Worm (Caenorhabditis elegans) whole organism, L3 larva: ENCODE data around the gene col-131.

Experiments used
- R02D3.7 ChIP-seq: fragments of 150-350 bp; optimal IDR thresholded peaks from 2 replicates; lab custom pipeline; 2014; ENCODE audit warnings: missing biosample characterization, missing genetic modification characterization
- ZK546.5 ChIP-seq: sonication (generic microtip); optimal IDR thresholded peaks from 2 replicates; lab custom pipeline; 2017; ENCODE audit warnings: missing biosample characterization, missing genetic modification characterization
- aly-2 ChIP-seq: fragments of 150-350 bp; optimal IDR thresholded peaks from 2 replicates; lab custom pipeline; 2014; ENCODE audit warnings: missing biosample characterization, missing genetic modification characterization
- ama-1 ChIP-seq: fragments of 150-350 bp; optimal IDR thresholded peaks from 2 replicates; lab custom pipeline; 2018
- ceh-16 ChIP-seq: sonication (generic microtip); optimal IDR thresholded peaks from 2 replicates; lab custom pipeline; 2017; ENCODE audit warnings: missing biosample characterization, missing genetic modification characterization
- ceh-28 ChIP-seq: fragments of 150-350 bp; optimal IDR thresholded peaks from 2 replicates; lab custom pipeline; 2014; ENCODE audit warnings: missing biosample characterization, missing genetic modification reagents, missing genetic modification characterization
- ceh-82 ChIP-seq: fragments of 150-350 bp; optimal IDR thresholded peaks from 2 replicates; lab custom pipeline; 2014; ENCODE audit warnings: missing biosample characterization, missing genetic modification characterization
- daf-12 ChIP-seq: fragments of 150-350 bp; optimal IDR thresholded peaks from 2 replicates; lab custom pipeline; 2014; ENCODE audit warnings: missing biosample characterization, missing genetic modification reagents, missing genetic modification characterization
- egl-27 ChIP-seq: sonication (generic microtip); optimal IDR thresholded peaks from 4 replicates; lab custom pipeline; 2017; ENCODE audit warnings: missing biosample characterization, missing genetic modification reagents, missing genetic modification characterization
- egl-5 ChIP-seq: fragments of 150-350 bp; optimal IDR thresholded peaks from 2 replicates; lab custom pipeline; 2017; ENCODE audit warnings: missing biosample characterization, missing genetic modification reagents, missing genetic modification characterization, inconsistent platforms
- elt-2 ChIP-seq: sonication (generic microtip); optimal IDR thresholded peaks from 2 replicates; lab custom pipeline; 2016; ENCODE audit warnings: missing genetic modification reagents, mild to moderate bottlenecking, missing genetic modification characterization, missing compliant biosample characterization
- elt-3 ChIP-seq, 3 experiments: fragments of 150-350 bp in 1 of 3; sonication (generic microtip) in 2 of 3; optimal IDR thresholded peaks; 2 replicates in 2 of 3; 4 replicates in 1 of 3; lab custom pipeline; 2014 to 2017; ENCODE audit warnings: missing biosample characterization in 3 of 3, missing genetic modification characterization in 3 of 3
- fkh-10 ChIP-seq: sonication (generic microtip); optimal IDR thresholded peaks from 2 replicates; lab custom pipeline; 2017; ENCODE audit warnings: missing biosample characterization, missing genetic modification reagents, missing genetic modification characterization
- fos-1 ChIP-seq: fragments of 150-350 bp; optimal IDR thresholded peaks from 2 replicates; lab custom pipeline; 2014; ENCODE audit warnings: missing biosample characterization, missing genetic modification characterization
- hmg-11 ChIP-seq: sonication (generic microtip); optimal IDR thresholded peaks from 2 replicates; lab custom pipeline; 2016; ENCODE audit warnings: missing genetic modification characterization, missing compliant biosample characterization
- jun-1 ChIP-seq: fragments of 150-350 bp; optimal IDR thresholded peaks from 2 replicates; lab custom pipeline; 2014; ENCODE audit warnings: missing biosample characterization, missing genetic modification reagents, missing genetic modification characterization
- lin-15B ChIP-seq: fragments of 150-350 bp; optimal IDR thresholded peaks from 2 replicates; lab custom pipeline; 2014; ENCODE audit warnings: missing biosample characterization, missing genetic modification characterization
- lsy-12 ChIP-seq: sonication (generic microtip); optimal IDR thresholded peaks from 2 replicates; lab custom pipeline; 2016; ENCODE audit warnings: mild to moderate bottlenecking, missing genetic modification characterization, missing compliant biosample characterization
- mdl-1 ChIP-seq: fragments of 150-350 bp; optimal IDR thresholded peaks from 2 replicates; lab custom pipeline; 2014; ENCODE audit warnings: missing biosample characterization, missing genetic modification characterization
- nfya-1 ChIP-seq: sonication (generic microtip); optimal IDR thresholded peaks from 2 replicates; lab custom pipeline; 2017; ENCODE audit warnings: missing genetic modification characterization, mild to moderate bottlenecking, missing compliant biosample characterization, antibody characterized with exemption, moderate library complexity; ENCODE audit not compliant: insufficient read depth
- nhr-11 ChIP-seq: fragments of 150-350 bp; optimal IDR thresholded peaks from 2 replicates; lab custom pipeline; 2014; ENCODE audit warnings: missing biosample characterization, missing genetic modification characterization
- nhr-12 ChIP-seq: fragments of 150-350 bp; optimal IDR thresholded peaks from 2 replicates; lab custom pipeline; 2014; ENCODE audit warnings: missing biosample characterization, missing genetic modification characterization
- nhr-23 ChIP-seq: fragments of 150-350 bp; optimal IDR thresholded peaks from 2 replicates; lab custom pipeline; 2014; ENCODE audit warnings: missing biosample characterization, missing genetic modification reagents, missing genetic modification characterization
- nhr-237 ChIP-seq: fragments of 150-350 bp; optimal IDR thresholded peaks from 2 replicates; lab custom pipeline; 2014; ENCODE audit warnings: missing biosample characterization, missing genetic modification characterization
- nhr-25 ChIP-seq: sonication (generic microtip); optimal IDR thresholded peaks from 2 replicates; lab custom pipeline; 2017; ENCODE audit warnings: missing biosample characterization, missing genetic modification characterization
- nhr-28 ChIP-seq: fragments of 150-350 bp; optimal IDR thresholded peaks from 2 replicates; lab custom pipeline; 2014; ENCODE audit warnings: missing biosample characterization, missing genetic modification characterization
- nhr-43 ChIP-seq: sonication (generic microtip); optimal IDR thresholded peaks from 2 replicates; lab custom pipeline; 2016; ENCODE audit warnings: mild to moderate bottlenecking, missing genetic modification characterization, missing compliant biosample characterization; ENCODE audit not compliant: poor library complexity, severe bottlenecking
- nhr-67 ChIP-seq: fragments of 150-350 bp; optimal IDR thresholded peaks from 2 replicates; lab custom pipeline; 2014; ENCODE audit warnings: missing biosample characterization, missing genetic modification characterization
- nhr-77 ChIP-seq: fragments of 150-350 bp; optimal IDR thresholded peaks from 2 replicates; lab custom pipeline; 2014; ENCODE audit warnings: missing biosample characterization, missing genetic modification characterization
- pqm-1 ChIP-seq: fragments of 150-350 bp; optimal IDR thresholded peaks from 2 replicates; lab custom pipeline; 2017; ENCODE audit warnings: missing biosample characterization, missing genetic modification characterization, inconsistent platforms
- sea-2 ChIP-seq: fragments of 150-350 bp; sonication (generic microtip); optimal IDR thresholded peaks from 4 replicates; lab custom pipeline; 2014; ENCODE audit warnings: missing biosample characterization, missing genetic modification reagents, missing genetic modification characterization
- skn-1 ChIP-seq: fragments of 150-350 bp; optimal IDR thresholded peaks from 2 replicates; lab custom pipeline; 2014; ENCODE audit warnings: missing biosample characterization, missing genetic modification characterization
- snpc-4 ChIP-seq: fragments of 150-350 bp; optimal IDR thresholded peaks from 2 replicates; lab custom pipeline; 2014; ENCODE audit warnings: missing biosample characterization, missing genetic modification characterization
- unc-39 ChIP-seq: sonication (generic microtip); optimal IDR thresholded peaks from 4 replicates; lab custom pipeline; 2017; ENCODE audit warnings: missing biosample characterization, missing genetic modification characterization
- zag-1 ChIP-seq: fragments of 150-350 bp; optimal IDR thresholded peaks from 2 replicates; lab custom pipeline; 2014; ENCODE audit warnings: missing biosample characterization, missing genetic modification characterization
- ztf-4 ChIP-seq: fragments of 150-350 bp; optimal IDR thresholded peaks from 2 replicates; lab custom pipeline; 2014; ENCODE audit warnings: missing biosample characterization, missing genetic modification characterization

Gene col-131

DNA sequence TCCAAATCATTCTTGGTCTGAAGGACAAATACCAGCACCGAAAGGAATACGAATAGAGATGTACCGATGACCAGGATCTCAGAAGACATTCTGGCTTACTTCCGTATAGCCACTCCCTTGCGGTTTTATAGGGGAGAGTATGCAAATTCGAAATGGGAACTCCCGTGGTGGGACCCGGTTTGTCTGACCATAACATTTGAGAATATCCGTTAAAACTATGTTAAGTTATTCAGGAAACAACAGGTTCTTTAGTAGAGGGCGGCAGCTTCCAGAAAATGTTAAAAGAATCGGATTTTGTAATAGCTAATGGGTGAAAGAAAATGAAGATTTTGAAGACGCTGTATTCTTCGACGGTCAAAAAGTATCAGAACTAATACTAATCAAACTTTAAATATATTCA, at the start of gene col-131:
col-131 (minus strand) TSS at position 101 of the 400 bp plus-strand sequence.
- TF ChIP-seq egl-27 (tag; lab: Kevin White, UChicago) (no peak), lsy-12 (no peak), fkh-10 (GFP tag; lab: Kevin White, UChicago) (no peak), aly-2 (tag; lab: Kevin White, UChicago) (no peak), nhr-43 (tag; lab: Kevin White, UChicago) (no peak), lin-15B (tag; lab: Kevin White, UChicago) (no peak), fos-1 (tag; lab: Kevin White, UChicago) (no peak), nhr-12 (tag; lab: Kevin White, UChicago) (no peak), nhr-67 (no peak), jun-1 (tag; lab: Kevin White, UChicago) (no peak)
- TF ChIP-seq, all 47 proteins: peak for 0

DNA sequence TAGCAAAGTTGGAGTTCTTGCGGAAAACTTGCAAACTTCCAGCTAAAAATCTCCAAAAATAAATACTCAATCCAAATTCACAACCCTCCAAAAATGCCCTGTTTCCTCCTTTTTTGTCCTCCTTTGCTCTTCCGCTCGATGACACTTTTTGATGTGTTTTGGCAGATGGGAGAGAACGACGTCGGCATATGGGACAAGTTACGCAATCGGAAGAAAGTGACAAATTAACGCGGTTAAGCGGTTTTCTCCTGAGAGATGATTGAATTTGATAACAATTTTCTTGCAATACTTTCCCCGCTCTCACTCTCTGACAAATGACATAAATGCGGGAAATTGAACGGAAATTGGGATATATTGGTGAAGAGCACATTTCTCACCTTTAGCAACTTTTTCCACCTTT, 49.6 kb upstream of the col-131 start:
- TF ChIP-seq ceh-28, result no peak
- no peak for TF ChIP-seq nhr-23 (tag; lab: Kevin White, UChicago)
- no peak for TF ChIP-seq lin-15B (tag; lab: Kevin White, UChicago)
- TF ChIP-seq skn-1 (tag; lab: Kevin White, UChicago), result no peak
- no peak for TF ChIP-seq nhr-11
- no peak for TF ChIP-seq nfya-1 (tag; lab: Kevin White, UChicago)
- no peak for TF ChIP-seq hmg-11
- no peak for TF ChIP-seq nhr-28

DNA sequence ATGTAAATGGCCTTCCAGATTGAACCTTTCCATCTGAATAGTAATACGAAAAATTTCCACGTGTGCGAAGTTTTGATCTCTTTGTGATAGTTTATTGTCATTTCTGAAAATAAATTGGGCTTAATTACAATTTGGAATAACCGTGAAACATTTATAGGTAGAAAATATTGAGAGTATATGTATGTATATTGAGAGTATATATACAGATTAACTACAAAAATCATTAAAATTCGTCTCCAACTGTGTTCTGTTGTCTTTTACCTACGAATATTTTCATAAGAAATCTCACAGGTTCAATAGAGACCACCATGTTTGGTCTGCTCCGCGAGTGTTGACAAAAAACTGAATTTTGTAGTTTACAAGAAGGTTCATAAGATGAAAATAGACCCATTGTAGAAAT, 45.9 kb upstream of the col-131 start, which contains the start of gene best-2:
best-2 (minus strand) TSS at position 101 of the 400 bp plus-strand sequence.
- no peak for TF ChIP-seq lsy-12
- no peak for TF ChIP-seq ama-1 (lab: Kevin White, UChicago)
- no peak for TF ChIP-seq pqm-1 (tag; lab: Kevin White, UChicago)
- no peak for TF ChIP-seq ceh-28
- no peak for TF ChIP-seq skn-1 (tag; lab: Kevin White, UChicago)
- no peak for TF ChIP-seq ZK546.5 (tag; lab: Kevin White, UChicago)
- no peak for TF ChIP-seq ztf-4 (tag; lab: Kevin White, UChicago)
- TF ChIP-seq hmg-11, result no peak
- TF ChIP-seq unc-39 (tag; lab: Kevin White, UChicago), result no peak
- no peak for TF ChIP-seq nhr-25 (tag; lab: Kevin White, UChicago)
- TF ChIP-seq, all 47 proteins: peak for 0

DNA sequence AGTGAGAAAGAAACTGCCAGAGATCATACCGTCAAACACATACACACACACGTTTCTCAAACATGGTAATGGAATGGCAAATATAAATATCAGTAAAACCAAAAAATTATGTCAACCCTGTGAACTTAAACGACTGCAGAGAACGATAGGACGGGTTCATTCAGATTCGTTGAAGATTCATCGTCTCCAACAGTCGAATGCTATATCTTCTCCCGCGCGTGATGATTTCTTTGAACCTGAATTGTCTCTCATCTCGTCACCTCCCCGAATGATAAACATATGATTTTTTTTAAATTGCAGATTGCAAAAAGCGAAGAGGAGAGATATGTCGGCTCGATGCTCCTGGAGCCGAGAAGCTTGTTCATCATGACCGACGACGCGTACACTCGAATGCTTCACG, 43.8 kb upstream of the col-131 start:
- TF ChIP-seq nhr-25 (tag; lab: Kevin White, UChicago) (peak; percentile 6), elt-2 (tag; lab: Kevin White, UChicago) (no peak)

DNA sequence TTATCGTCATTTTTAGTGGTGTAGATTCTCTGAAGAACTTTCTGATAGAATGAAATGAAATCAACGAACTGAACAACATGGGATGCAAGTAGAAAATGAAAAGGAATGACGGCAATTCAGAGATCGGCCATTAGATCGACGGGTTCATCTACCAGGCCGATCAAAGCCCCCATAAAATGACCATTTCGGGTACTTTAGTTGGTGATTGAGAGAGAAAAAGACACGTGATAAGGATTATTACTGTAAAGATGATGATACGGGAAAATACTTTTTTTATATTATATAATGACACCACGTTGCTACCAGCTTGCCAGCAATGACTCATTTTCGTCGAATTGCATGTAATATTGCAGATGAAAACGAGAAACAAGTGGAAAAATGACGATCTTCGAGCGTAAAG, 42.7 kb upstream of the col-131 start, which contains the start of gene best-1:
best-1 (minus strand) TSS at position 29 of the 400 bp plus-strand sequence.
- TF ChIP-seq egl-5 (tag; lab: Kevin White, UChicago) (peak; percentile 57), nhr-23 (tag; lab: Kevin White, UChicago) (peak; percentile 1), ztf-4 (tag; lab: Kevin White, UChicago) (no peak), mdl-1 (tag; lab: Kevin White, UChicago) (peak; percentile 14), ceh-16 (tag; lab: Kevin White, UChicago) (no peak)
- TF ChIP-seq, all 47 proteins: peak for 3

DNA sequence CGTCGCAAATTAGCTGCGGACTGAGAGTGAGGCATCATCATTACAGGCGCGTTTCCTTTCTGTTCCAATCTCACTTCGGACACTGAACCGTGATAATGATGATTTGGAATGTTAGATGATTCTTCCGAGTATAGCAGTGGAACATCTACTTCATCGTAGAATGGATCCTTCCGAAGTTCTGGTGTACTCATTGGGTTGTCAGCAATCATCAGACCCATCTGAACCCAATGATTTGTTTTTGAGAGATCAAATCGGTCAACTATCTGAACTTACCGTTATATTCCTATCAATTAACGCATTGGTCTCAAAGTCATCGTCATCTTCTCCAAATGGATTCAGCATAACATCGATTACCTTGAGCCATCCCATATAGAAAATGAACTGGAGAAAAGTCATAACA, 41.3 kb upstream of the col-131 start:
- TF ChIP-seq nhr-25 (tag; lab: Kevin White, UChicago), result no peak
- TF ChIP-seq, all 47 proteins: peak for 0

DNA sequence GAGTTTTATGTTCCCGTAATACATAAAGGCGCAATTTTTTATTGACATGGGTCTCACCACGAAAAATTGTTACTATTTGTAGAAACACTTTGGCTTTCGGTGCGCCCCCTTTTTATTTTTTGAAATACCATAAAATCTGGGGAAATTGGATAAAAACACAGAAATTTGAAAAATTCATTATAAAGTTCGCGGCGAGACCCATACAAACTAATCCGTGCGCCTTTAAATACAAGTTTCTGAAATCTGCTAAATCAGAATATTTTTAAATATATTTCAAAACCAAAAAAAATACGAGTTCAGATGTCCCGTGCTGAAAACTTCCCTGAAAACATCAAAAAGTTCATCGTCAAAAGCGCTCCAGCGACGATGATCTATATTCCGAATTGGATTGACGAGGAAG, 40.3 kb upstream of the col-131 start, which contains the start of gene B0564.2:
B0564.2 (plus strand) TSS at position 301 of the 400 bp plus-strand sequence.
- TF ChIP-seq skn-1 (tag; lab: Kevin White, UChicago) (no peak), ceh-82 (no peak), nhr-11 (no peak), lsy-12 (no peak), R02D3.7 (no peak), aly-2 (tag; lab: Kevin White, UChicago) (no peak), pqm-1 (tag; lab: Kevin White, UChicago) (no peak), nhr-67 (no peak), daf-12 (tag; lab: Kevin White, UChicago) (no peak), ZK546.5 (tag; lab: Kevin White, UChicago) (no peak), elt-3 (tag; optimal IDR thresholded peaks at IDR 0.05; lab: Kevin White, UChicago) (no peak), sea-2 (GFP tag; lab: Kevin White, UChicago) (no peak), nhr-77 (tag; lab: Kevin White, UChicago) (no peak), ceh-28 (no peak), nhr-237 (tag; lab: Kevin White, UChicago) (no peak), snpc-4 (tag; lab: Kevin White, UChicago) (no peak), lin-15B (tag; lab: Kevin White, UChicago) (no peak), egl-5 (tag; lab: Kevin White, UChicago) (no peak), zag-1 (tag; lab: Kevin White, UChicago) (no peak), nfya-1 (tag; lab: Kevin White, UChicago) (no peak)
